Worm (Caenorhabditis elegans): ENCODE data around the gene hadb-1.

hadb-1 gene

DNA sequence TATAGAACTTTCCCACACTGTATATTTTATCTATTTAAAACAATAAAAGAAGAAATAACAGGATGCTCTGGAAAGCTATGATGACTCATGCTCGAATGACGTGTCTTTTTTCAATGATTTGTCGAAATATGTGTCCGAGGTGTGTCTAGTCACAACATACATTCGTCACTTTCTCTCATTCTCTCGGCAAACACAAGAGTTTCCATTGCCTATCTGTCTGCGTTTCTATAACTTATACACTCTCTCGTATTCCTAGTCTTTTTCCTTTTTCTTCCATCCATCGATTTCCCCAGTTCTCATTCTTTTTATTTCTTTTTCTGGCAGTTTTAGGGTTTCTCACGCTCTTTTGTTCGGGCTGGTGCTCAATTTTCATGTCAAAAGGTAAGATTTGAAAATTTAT lies 8.4 kb upstream of the hadb-1 start (continued):
- TF ChIP-seq lin-15B (tag; optimal IDR thresholded peaks at IDR 0.05): no peak
- peak; percentile 51 to 55 for TF ChIP-seq efl-1 (optimal IDR thresholded peaks at IDR 0.05)
- TF ChIP-seq efl-1 (GFP tag; optimal IDR thresholded peaks at IDR 0.05 in 1 of 2): peak; percentile 27 to 79
- no peak for TF ChIP-seq mdl-1 (tag; optimal IDR thresholded peaks at IDR 0.05)
- TF ChIP-seq nhr-76 (tag; optimal IDR thresholded peaks at IDR 0.05): no peak
- no peak for TF ChIP-seq aly-2 (tag; optimal IDR thresholded peaks at IDR 0.05)
- TF ChIP-seq egl-13 (tag; optimal IDR thresholded peaks at IDR 0.05): no peak

DNA sequence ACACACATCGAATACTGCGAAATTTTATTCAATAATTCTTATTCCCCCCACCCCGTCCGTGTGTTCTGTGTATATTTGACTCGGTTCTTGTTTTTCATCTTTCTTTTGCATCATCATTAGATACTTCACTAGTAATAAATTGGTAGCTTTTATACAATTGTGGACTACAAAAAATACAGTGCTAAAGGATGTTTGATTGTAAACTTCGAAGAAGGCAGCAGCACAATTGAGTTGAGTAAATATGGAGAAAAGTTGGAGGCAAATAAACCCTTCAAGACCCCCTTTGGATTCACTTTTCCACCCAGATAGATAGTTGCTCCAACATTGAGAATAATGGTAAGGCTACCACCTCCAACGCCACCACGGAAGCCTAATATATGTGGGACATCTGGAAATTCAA lies 5.0 kb upstream of the hadb-1 start, which contains the start of gene B0303.7:
TSS of gene B0303.7 (plus strand) at position 301 of the 400 bp plus-strand sequence.
- no peak for TF ChIP-seq snpc-4 (tag; optimal IDR thresholded peaks at IDR 0.05)
- no peak for TF ChIP-seq C04F5.9 (tag; optimal IDR thresholded peaks at IDR 0.05)
- no peak for TF ChIP-seq nhr-71 (tag; optimal IDR thresholded peaks at IDR 0.05)

DNA sequence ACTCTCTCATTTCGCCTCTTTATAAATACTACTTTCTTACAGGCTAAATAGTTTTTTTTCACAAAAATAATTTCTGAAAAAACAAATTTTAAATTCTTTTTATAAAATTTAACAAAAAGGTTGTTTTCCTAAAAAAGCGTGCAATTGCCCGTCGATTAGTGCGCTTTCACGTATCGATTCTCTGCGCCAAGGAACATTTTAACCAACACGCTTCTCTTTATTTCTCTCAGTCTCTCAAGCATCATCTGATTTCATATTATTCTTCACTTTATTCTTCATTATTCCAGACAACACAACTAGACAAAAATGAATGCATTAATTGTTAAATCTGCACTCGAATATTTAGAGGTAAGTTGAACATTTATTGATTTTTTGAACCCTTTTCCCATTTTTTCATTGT lies 1.4 kb upstream of the hadb-1 start, which contains the start of gene B0303.4:
TSS of gene B0303.4 (plus strand) at position 196 of the 400 bp plus-strand sequence.
- no peak for TF ChIP-seq C34B4.2 (tag; optimal IDR thresholded peaks at IDR 0.05)
- TF ChIP-seq unc-30 (tag; optimal IDR thresholded peaks at IDR 0.05): no peak
- TF ChIP-seq F16B12.6 (tag; optimal IDR thresholded peaks at IDR 0.05): peak; percentile 83
- peak; percentile 20 for TF ChIP-seq nhr-90 (tag; optimal IDR thresholded peaks at IDR 0.05; ENCODE audit: poor library complexity)
- TF ChIP-seq skn-1 (tag; optimal IDR thresholded peaks at IDR 0.05): peak; percentile 53
- TF ChIP-seq efl-1 (optimal IDR thresholded peaks at IDR 0.05): peak; percentile 59 to 64
- peak; percentile 55 to 63 for TF ChIP-seq efl-1 (GFP tag; optimal IDR thresholded peaks at IDR 0.05 in 1 of 2)
- TF ChIP-seq nhr-71 (tag; optimal IDR thresholded peaks at IDR 0.05): peak; percentile 72
- TF ChIP-seq unc-130 (tag; optimal IDR thresholded peaks at IDR 0.05): peak; percentile 48
- peak; percentile 46 to 68 (median 51) for TF ChIP-seq dpl-1 (GFP tag; optimal IDR thresholded peaks at IDR 0.05)
- TF ChIP-seq lir-3 (tag; optimal IDR thresholded peaks at IDR 0.05; ENCODE audit: poor library complexity): peak; percentile 38
- peak; percentile 92 for TF ChIP-seq mep-1 (tag; optimal IDR thresholded peaks at IDR 0.05)
- TF ChIP-seq swsn-7 (tag; optimal IDR thresholded peaks at IDR 0.05): peak; percentile 55
- no peak for TF ChIP-seq vab-15 (tag; optimal IDR thresholded peaks at IDR 0.05)
- TF ChIP-seq ztf-11 (tag; optimal IDR thresholded peaks at IDR 0.05): no peak
- TF ChIP-seq dsc-1 (tag; optimal IDR thresholded peaks at IDR 0.05): peak; percentile 33
- TF ChIP-seq lin-13 (GFP tag; optimal IDR thresholded peaks at IDR 0.05): peak; percentile 29
- TF ChIP-seq blmp-1 (tag; optimal IDR thresholded peaks at IDR 0.05): peak; percentile 83
- no peak for TF ChIP-seq mef-2 (tag; optimal IDR thresholded peaks at IDR 0.05)
- TF ChIP-seq lin-39 (tag; optimal IDR thresholded peaks at IDR 0.05): no peak
- no peak for TF ChIP-seq aly-2 (tag; optimal IDR thresholded peaks at IDR 0.05)
- TF ChIP-seq tbx-2 (tag; optimal IDR thresholded peaks at IDR 0.05): peak; percentile 46
- no peak for TF ChIP-seq nhr-76 (tag; optimal IDR thresholded peaks at IDR 0.05)
- peak; percentile 89 for TF ChIP-seq lin-14 (GFP tag; optimal IDR thresholded peaks at IDR 0.05)
- no peak for TF ChIP-seq pax-3 (tag; optimal IDR thresholded peaks at IDR 0.05)
- peak; percentile 74 for TF ChIP-seq snu-23 (GFP tag; optimal IDR thresholded peaks at IDR 0.05)
- peak in 1 of 6 experiments; percentile 67 for TF ChIP-seq elt-3 (tag; optimal IDR thresholded peaks at IDR 0.05)
- peak; percentile 43 for TF ChIP-seq pag-3 (tag; optimal IDR thresholded peaks at IDR 0.05; ENCODE audit: borderline replicate concordance, insufficient read depth)
- TF ChIP-seq alr-1 (tag; optimal IDR thresholded peaks at IDR 0.05; ENCODE audit: borderline replicate concordance): no peak
- TF ChIP-seq hpl-2 (GFP tag; optimal IDR thresholded peaks at IDR 0.05): no peak
- peak; percentile 51 for TF ChIP-seq C16A3.4 (tag; optimal IDR thresholded peaks at IDR 0.05)
- no peak for TF ChIP-seq ces-1 (GFP tag; optimal IDR thresholded peaks at IDR 0.05)
- TF ChIP-seq snpc-4 (tag; optimal IDR thresholded peaks at IDR 0.05): no peak
- TF ChIP-seq nhr-47 (tag; optimal IDR thresholded peaks at IDR 0.05): peak; percentile 46
- TF ChIP-seq mdl-1 (tag; optimal IDR thresholded peaks at IDR 0.05): peak in 1 of 2 experiments; percentile 28
- TF ChIP-seq lsy-2 (tag; optimal IDR thresholded peaks at IDR 0.05): peak; percentile 76
- TF ChIP-seq zip-4 (GFP tag; optimal IDR thresholded peaks at IDR 0.05): no peak
- no peak for TF ChIP-seq egl-27 (tag; optimal IDR thresholded peaks at IDR 0.05)
- peak; percentile 54 for TF ChIP-seq rnt-1 (tag; optimal IDR thresholded peaks at IDR 0.05)
- peak; percentile 38 for TF ChIP-seq lin-15B (tag; optimal IDR thresholded peaks at IDR 0.05)
- peak; percentile 34 for TF ChIP-seq xbp-1 (tag; optimal IDR thresholded peaks at IDR 0.05)
- TF ChIP-seq zag-1 (tag; optimal IDR thresholded peaks at IDR 0.05): no peak
- no peak for TF ChIP-seq hlh-4 (tag; optimal IDR thresholded peaks at IDR 0.05)
- no peak for TF ChIP-seq isw-1 (GFP tag; IDR thresholded peaks at IDR 0.05)
- TF ChIP-seq unc-86 (tag; optimal IDR thresholded peaks at IDR 0.05): no peak

Measured in whole organism, L1 larva.